Fruit fly (Drosophila melanogaster): ENCODE data around the gene amrt.

DNA sequence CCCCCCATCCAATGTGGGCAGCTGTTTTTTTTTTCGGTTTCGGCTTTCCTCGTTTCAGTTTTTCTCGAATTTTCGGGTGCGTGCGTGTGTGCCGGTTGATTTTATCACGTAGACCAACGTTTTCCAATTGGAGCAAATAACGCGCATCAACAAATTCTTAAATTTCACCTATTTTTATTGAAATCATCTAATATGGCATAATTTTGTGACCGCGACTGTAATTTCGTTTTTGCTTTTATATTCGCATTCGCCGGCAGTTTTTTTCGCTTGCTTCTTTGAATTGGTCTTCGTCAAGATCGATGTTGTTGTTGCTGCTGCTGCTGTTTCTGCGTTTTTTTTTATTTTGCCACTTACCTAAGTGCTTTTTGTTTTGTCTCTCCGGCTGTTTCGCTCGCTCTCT is 27.8 kb upstream of the amrt start:
- TF ChIP-seq Mnt (GFP tag; optimal IDR thresholded peaks at IDR 0.05), result no peak
- no peak for TF ChIP-seq CG7045 (GFP tag; optimal IDR thresholded peaks at IDR 0.05)
- TF ChIP-seq toe (GFP tag; optimal IDR thresholded peaks at IDR 0.05), result no peak
- TF ChIP-seq CG33017 (tag; optimal IDR thresholded peaks at IDR 0.05), result no peak
- no peak for TF ChIP-seq bab1 (GFP tag; optimal IDR thresholded peaks at IDR 0.05)
- TF ChIP-seq kay (GFP tag; ENCODE audit: borderline replicate concordance), result no peak
- no peak for TF ChIP-seq ovo (GFP tag; optimal IDR thresholded peaks at IDR 0.05)
- TF ChIP-seq Clk (GFP tag; optimal IDR thresholded peaks at IDR 0.05), result no peak
- no peak for TF ChIP-seq CG5204 (GFP tag; optimal IDR thresholded peaks at IDR 0.05)
- peak; percentile 91 for TF ChIP-seq tj (GFP tag; optimal IDR thresholded peaks at IDR 0.05)
- no peak for TF ChIP-seq CG7101 (tag; optimal IDR thresholded peaks at IDR 0.05)
- TF ChIP-seq cnc (optimal IDR thresholded peaks at IDR 0.05), result no peak
- no peak for TF ChIP-seq CG11617 (GFP tag; optimal IDR thresholded peaks at IDR 0.05)

Data from whole organism, adult.